Fruit fly (Drosophila melanogaster) whole organism, embryonic: Measurements from ENCODE around the gene al.

Experiments
- Ada2b ChIP-seq: fragments of 200-800 bp; sonication (Bioruptor generic); IDR thresholded peaks from 2 replicates; pipeline ENCODE4 v1.3.6; 2022; ENCODE audit warnings: missing biosample characterization, missing genetic modification characterization
- Bgb ChIP-seq: fragments of 200-800 bp; sonication (Bioruptor generic); IDR thresholded peaks from 2 replicates; pipeline ENCODE4 v1.3.6; 2022; ENCODE audit warnings: missing biosample characterization, missing genetic modification characterization; ENCODE audit not compliant: partially characterized antibody
- Blimp-1 ChIP-seq: fragments of 200-800 bp; sonication (Bioruptor generic); optimal IDR thresholded peaks from 3 replicates; lab custom pipeline; 2018; ENCODE audit warnings: missing biosample characterization, missing genetic modification characterization, mild to moderate bottlenecking, moderate library complexity, missing genetic modification reagents
- CG11504 ChIP-seq: fragments of 200-800 bp; sonication (Bioruptor generic); optimal IDR thresholded peaks from 3 replicates; lab custom pipeline; 2019; ENCODE audit warnings: missing biosample characterization, mild to moderate bottlenecking, missing genetic modification characterization, moderate library complexity
- CG12391 ChIP-seq: fragments of 200-800 bp; sonication (Bioruptor generic); optimal IDR thresholded peaks from 3 replicates; lab custom pipeline; 2018; ENCODE audit warnings: missing biosample characterization, mild to moderate bottlenecking, missing genetic modification characterization, moderate library complexity
- CG12744 ChIP-seq: fragments of 200-800 bp; sonication (Bioruptor generic); optimal IDR thresholded peaks from 2 replicates; lab custom pipeline; 2016; ENCODE audit warnings: missing biosample characterization, missing genetic modification characterization
- CG13775 ChIP-seq: fragments of 200-800 bp; sonication (Bioruptor generic); optimal IDR thresholded peaks from 3 replicates; lab custom pipeline; 2017; ENCODE audit warnings: missing biosample characterization, mild to moderate bottlenecking, missing genetic modification characterization
- CG14667 ChIP-seq: fragments of 200-800 bp; sonication (Bioruptor generic); IDR thresholded peaks from 2 replicates; pipeline ENCODE4 v1.3.6; 2022; ENCODE audit warnings: missing biosample characterization, missing genetic modification characterization
- CG15479 ChIP-seq: fragments of 200-800 bp; sonication (Bioruptor generic); optimal IDR thresholded peaks from 3 replicates; lab custom pipeline; 2019; ENCODE audit warnings: missing biosample characterization, mild to moderate bottlenecking, missing genetic modification characterization, moderate library complexity
- CG16815 ChIP-seq: fragments of 200-800 bp; sonication (Bioruptor generic); optimal IDR thresholded peaks from 3 replicates; lab custom pipeline; 2017; ENCODE audit warnings: missing biosample characterization, mild to moderate bottlenecking, missing genetic modification characterization
- CG17328 ChIP-seq: fragments of 200-800 bp; sonication (Bioruptor generic); IDR thresholded peaks from 2 replicates; pipeline ENCODE4 v1.3.6; 2022; ENCODE audit warnings: missing biosample characterization, missing genetic modification characterization
- CG17829 ChIP-seq: fragments of 200-800 bp; optimal IDR thresholded peaks from 2 replicates; lab custom pipeline; 2019; ENCODE audit warnings: missing biosample characterization, mild to moderate bottlenecking, missing genetic modification characterization, moderate library complexity
- CG30020 ChIP-seq: fragments of 200-800 bp; optimal IDR thresholded peaks from 2 replicates; lab custom pipeline; 2019; ENCODE audit warnings: missing biosample characterization, mild to moderate bottlenecking, missing genetic modification characterization, moderate library complexity
- CG30403 ChIP-seq: fragments of 200-800 bp; sonication (Bioruptor generic); optimal IDR thresholded peaks from 3 replicates; lab custom pipeline; 2016; ENCODE audit warnings: missing biosample characterization, missing genetic modification characterization
- CG3163 ChIP-seq: fragments of 200-800 bp; sonication (Bioruptor generic); optimal IDR thresholded peaks from 3 replicates; lab custom pipeline; 2016; ENCODE audit warnings: missing biosample characterization, missing genetic modification characterization
- CG33213 ChIP-seq: fragments of 200-800 bp; sonication (Bioruptor generic); optimal IDR thresholded peaks from 3 replicates; lab custom pipeline; 2016; ENCODE audit warnings: missing biosample characterization, missing genetic modification characterization
- CG34224 ChIP-seq: fragments of 200-800 bp; sonication (Bioruptor generic); IDR thresholded peaks from 3 replicates; pipeline ENCODE4 v1.3.6; 2022; ENCODE audit warnings: missing biosample characterization, missing genetic modification characterization; ENCODE audit not compliant: partially characterized antibody
- CG4282 ChIP-seq: fragments of 200-800 bp; sonication (Bioruptor generic); optimal IDR thresholded peaks from 2 replicates; lab custom pipeline; 2016; ENCODE audit warnings: missing biosample characterization, missing genetic modification characterization
- CG5180 ChIP-seq: fragments of 200-800 bp; sonication (Bioruptor generic); optimal IDR thresholded peaks from 3 replicates; lab custom pipeline; 2017; ENCODE audit warnings: missing biosample characterization, missing genetic modification characterization, mild to moderate bottlenecking, moderate library complexity, missing genetic modification reagents
- CG6254 ChIP-seq: fragments of 200-800 bp; sonication (Bioruptor generic); optimal IDR thresholded peaks from 3 replicates; lab custom pipeline; 2017; ENCODE audit warnings: mild to moderate bottlenecking, missing biosample characterization, missing genetic modification reagents, missing genetic modification characterization
- CG8478 ChIP-seq: fragments of >200 bp; optimal IDR thresholded peaks from 2 replicates; lab custom pipeline; 2018
- CG9437 ChIP-seq: fragments of 200-800 bp; sonication (Bioruptor generic); optimal IDR thresholded peaks from 2 replicates; lab custom pipeline; 2018; ENCODE audit warnings: missing biosample characterization, mild to moderate bottlenecking, missing genetic modification characterization
- Eip74EF ChIP-seq, 2 experiments: fragments of 200-800 bp in 1 of 2; fragments of >200 bp in 1 of 2; sonication (Bioruptor generic) in 1 of 2; optimal IDR thresholded peaks; 2 replicates each; lab custom pipeline; 2017 to 2019; ENCODE audit warnings: missing biosample characterization in 2 of 2, missing genetic modification characterization in 2 of 2, mild to moderate bottlenecking in 1 of 2, moderate library complexity in 1 of 2
- Elba2 ChIP-seq: fragments of 200-800 bp; sonication (Bioruptor generic); optimal IDR thresholded peaks from 3 replicates; lab custom pipeline; 2016; ENCODE audit warnings: missing biosample characterization, missing genetic modification characterization
- Hsf ChIP-seq: fragments of 200-800 bp; sonication (Bioruptor generic); optimal IDR thresholded peaks from 3 replicates; lab custom pipeline; 2016; ENCODE audit warnings: missing biosample characterization, missing genetic modification characterization
- Lpt ChIP-seq: fragments of >200 bp; optimal IDR thresholded peaks from 2 replicates; lab custom pipeline; 2018; ENCODE audit warnings: missing biosample characterization, missing genetic modification characterization
- Meics ChIP-seq: fragments of 200-800 bp; sonication (Bioruptor generic); optimal IDR thresholded peaks from 2 replicates; lab custom pipeline; 2017; ENCODE audit warnings: missing biosample characterization, mild to moderate bottlenecking, missing genetic modification characterization
- Mes4 ChIP-seq: fragments of 200-800 bp; sonication (Bioruptor generic); optimal IDR thresholded peaks from 2 replicates; lab custom pipeline; 2016; ENCODE audit warnings: missing biosample characterization, missing genetic modification characterization
- NFAT ChIP-seq: fragments of 200-800 bp; sonication (Bioruptor generic); IDR thresholded peaks from 2 replicates; pipeline ENCODE4 v1.3.6; 2022; ENCODE audit warnings: missing biosample characterization, missing genetic modification characterization
- Nf-YB ChIP-seq: fragments of 200-800 bp; sonication (Bioruptor generic); optimal IDR thresholded peaks from 3 replicates; lab custom pipeline; 2019; ENCODE audit warnings: missing biosample characterization, mild to moderate bottlenecking, missing genetic modification characterization, moderate library complexity
- Nf-YC ChIP-seq: fragments of 200-800 bp; optimal IDR thresholded peaks from 3 replicates; lab custom pipeline; 2019; ENCODE audit warnings: missing biosample characterization, mild to moderate bottlenecking, missing genetic modification characterization, moderate library complexity
- Rfx ChIP-seq: fragments of 200-800 bp; sonication (Bioruptor generic); IDR thresholded peaks from 2 replicates; pipeline ENCODE4 v1.3.6; 2022; ENCODE audit warnings: missing biosample characterization, missing genetic modification characterization
- Ssrp ChIP-seq: fragments of 200-800 bp; sonication (Bioruptor generic); optimal IDR thresholded peaks from 2 replicates; lab custom pipeline; 2018; ENCODE audit warnings: missing biosample characterization, mild to moderate bottlenecking, missing genetic modification characterization, moderate library complexity
- Usf ChIP-seq: fragments of 200-800 bp; sonication (Bioruptor generic); optimal IDR thresholded peaks from 2 replicates; lab custom pipeline; 2017; ENCODE audit warnings: missing genotype, missing biosample characterization, missing genetic modification characterization
- aop ChIP-seq: fragments of 200-800 bp; sonication (Bioruptor generic); IDR thresholded peaks from 2 replicates; pipeline ENCODE4 v1.3.6; 2022; ENCODE audit warnings: missing biosample characterization, missing genetic modification characterization
- ap ChIP-seq: fragments of 200-800 bp; sonication (Bioruptor generic); IDR thresholded peaks from 2 replicates; pipeline ENCODE4 v1.3.6; 2022; ENCODE audit warnings: missing biosample characterization, missing genetic modification characterization
- ci ChIP-seq: fragments of 200-800 bp; sonication (Bioruptor generic); IDR thresholded peaks from 3 replicates; pipeline ENCODE4 v1.3.6; 2022; ENCODE audit warnings: missing biosample characterization, missing genetic modification characterization
- crol ChIP-seq: fragments of 200-800 bp; sonication (Bioruptor generic); IDR thresholded peaks from 2 replicates; pipeline ENCODE4 v1.3.6; 2022; ENCODE audit warnings: missing biosample characterization, missing genetic modification characterization
- crp ChIP-seq, 2 experiments: fragments of 200-800 bp; sonication (Bioruptor generic); optimal IDR thresholded peaks; 2 replicates in 1 of 2; 3 replicates in 1 of 2; lab custom pipeline; 2017; ENCODE audit warnings: missing biosample characterization in 2 of 2, missing genetic modification characterization in 2 of 2, mild to moderate bottlenecking in 1 of 2, moderate library complexity in 1 of 2
- ftz-f1 ChIP-seq: fragments of 200-800 bp; sonication (Bioruptor generic); optimal IDR thresholded peaks from 2 replicates; lab custom pipeline; 2016; ENCODE audit warnings: missing biosample characterization, missing genetic modification characterization
- gsb ChIP-seq: fragments of 200-800 bp; sonication (Bioruptor generic); IDR thresholded peaks from 2 replicates; pipeline ENCODE4 v1.3.6; 2022; ENCODE audit warnings: missing biosample characterization, missing genetic modification characterization
- gsb-n ChIP-seq: fragments of 200-800 bp; sonication (Bioruptor generic); optimal IDR thresholded peaks from 3 replicates; lab custom pipeline; 2018; ENCODE audit warnings: missing biosample characterization, mild to moderate bottlenecking, missing genetic modification characterization
- inv ChIP-seq: fragments of 200-800 bp; sonication (Bioruptor generic); IDR thresholded peaks from 2 replicates; pipeline ENCODE4 v1.3.6; 2022; ENCODE audit warnings: missing biosample characterization, missing genetic modification characterization; ENCODE audit not compliant: partially characterized antibody
- kni ChIP-seq: fragments of 200-800 bp; sonication (Bioruptor generic); optimal IDR thresholded peaks from 3 replicates; lab custom pipeline; 2017; ENCODE audit warnings: mild to moderate bottlenecking, missing biosample characterization, missing genetic modification reagents, missing genetic modification characterization
- lola ChIP-seq, 3 experiments: fragments of >200 bp in 2 of 3; fragments of 200-800 bp in 1 of 3; sonication (Bioruptor generic) in 1 of 3; optimal IDR thresholded peaks; 2 replicates each; lab custom pipeline; 2017 to 2019; ENCODE audit warnings: missing biosample characterization in 3 of 3, missing genetic modification characterization in 3 of 3, mild to moderate bottlenecking in 1 of 3, moderate library complexity in 1 of 3
- lov ChIP-seq, 2 experiments: fragments of 200-800 bp in 1 of 2; fragments of >200 bp in 1 of 2; sonication (Bioruptor generic) in 1 of 2; IDR thresholded peaks in 1 of 2; optimal IDR thresholded peaks in 1 of 2; 2 replicates in 1 of 2; 3 replicates in 1 of 2; pipeline versions ENCODE4 v1.3.6 to Lab custom; 2017 to 2022; ENCODE audit warnings: missing biosample characterization in 1 of 2, missing genetic modification characterization in 1 of 2
- nerfin-1 ChIP-seq: fragments of 200-800 bp; sonication (Bioruptor generic); optimal IDR thresholded peaks from 3 replicates; lab custom pipeline; 2019; ENCODE audit warnings: missing biosample characterization, mild to moderate bottlenecking, missing genetic modification characterization, moderate library complexity
- oc ChIP-seq: fragments of 200-800 bp; sonication (Bioruptor generic); optimal IDR thresholded peaks from 2 replicates; lab custom pipeline; 2018; ENCODE audit warnings: missing biosample characterization, mild to moderate bottlenecking, missing genetic modification characterization, moderate library complexity
- peb ChIP-seq: fragments of 200-800 bp; sonication (Bioruptor generic); IDR thresholded peaks from 2 replicates; pipeline ENCODE4 v1.3.6; 2022; ENCODE audit warnings: missing biosample characterization, missing genetic modification characterization
- stwl ChIP-seq: fragments of 200-800 bp; sonication (Bioruptor generic); optimal IDR thresholded peaks from 3 replicates; lab custom pipeline; 2018; ENCODE audit warnings: missing biosample characterization, mild to moderate bottlenecking, missing genetic modification characterization, moderate library complexity

Gene al

DNA sequence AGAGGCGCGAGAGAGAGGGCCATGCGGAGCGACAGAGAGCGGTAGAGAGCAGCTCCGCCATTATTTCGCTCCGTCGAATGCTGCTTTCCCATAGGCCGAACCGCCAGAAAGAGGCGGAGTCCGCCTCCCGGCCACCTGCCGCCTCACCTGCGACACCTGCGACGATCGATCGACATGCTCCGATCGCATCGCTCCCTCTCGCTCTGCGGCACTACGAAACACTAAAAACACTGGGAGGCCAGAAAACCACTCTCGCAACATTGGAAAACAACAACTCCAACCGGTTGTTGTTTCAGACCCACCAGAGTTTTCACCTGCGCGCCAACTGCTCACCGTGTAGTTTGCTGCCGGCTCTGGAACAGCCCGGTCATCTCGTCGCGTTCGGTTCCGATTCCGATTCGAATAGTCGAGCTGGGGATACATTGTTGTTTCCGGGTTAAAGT is at the start of gene al (continued):
- TF ChIP-seq aop (GFP tag; lab: Robert Waterston, UW) (no peak), CG9437 (GFP tag; lab: Kevin White, UChicago) (no peak), Nf-YC (tag; lab: Kevin White, UChicago) (peak; percentile 99), CG4282 (GFP tag; lab: Kevin White, UChicago) (no peak), gsb-n (no peak), CG30020 (tag; lab: Kevin White, UChicago) (no peak), kni (GFP tag; lab: Kevin White, UChicago) (peak; percentile 73), Ada2b (no peak), CG12744 (GFP tag; lab: Kevin White, UChicago) (no peak), CG5180 (GFP tag; lab: Kevin White, UChicago) (no peak), Elba2 (no peak), CG11504 (tag; lab: Kevin White, UChicago) (peak; percentile 34), Rfx (GFP tag; lab: Robert Waterston, UW) (no peak), lola (GFP tag; optimal IDR thresholded peaks at IDR 0.05; lab: Kevin White, UChicago) (no peak), Blimp-1 (GFP tag; lab: Kevin White, UChicago) (no peak), Hsf (GFP tag; lab: Kevin White, UChicago) (no peak), crol (GFP tag; lab: Robert Waterston, UW) (peak; percentile 95), ci (GFP tag; lab: Robert Waterston, UW) (peak; percentile 69; the same call in 2 of the 3 replicates), Lpt (GFP tag; lab: Kevin White, UChicago) (no peak), CG17328 (GFP tag; lab: Robert Waterston, UW) (no peak), Eip74EF (GFP tag; optimal IDR thresholded peaks at IDR 0.05; lab: Kevin White, UChicago) (no peak), CG17829 (tag; lab: Kevin White, UChicago) (no peak), oc (tag; lab: Kevin White, UChicago) (peak; percentile 18), inv (GFP tag; lab: Robert Waterston, UW) (no peak), gsb (GFP tag; lab: Robert Waterston, UW) (no peak), lov (optimal IDR thresholded peaks at IDR 0.05; lab: Kevin White, UChicago) (no peak), lov (GFP tag; IDR thresholded peaks at IDR 0.05; lab: Robert Waterston, UW) (no peak), CG15479 (GFP tag; lab: Kevin White, UChicago) (no peak), CG16815 (no peak), ftz-f1 (GFP tag; lab: Kevin White, UChicago) (peak; percentile 1), CG34224 (peak; percentile 46; the same call in 1 of the 3 replicates), Meics (no peak), Ssrp (no peak), Bgb (GFP tag; lab: Robert Waterston, UW) (peak; percentile 6; the same call in 1 of the 2 replicates), CG12391 (tag; lab: Kevin White, UChicago) (no peak), ap (no peak), CG33213 (no peak), NFAT (GFP tag; lab: Robert Waterston, UW) (0 out of 2 replicates have a peak, but pooled peaks have one; percentile 3), Nf-YB (peak; percentile 98), CG14667 (GFP tag; lab: Robert Waterston, UW) (no peak), stwl (tag; lab: Kevin White, UChicago) (no peak), Usf (GFP tag; lab: Kevin White, UChicago) (no peak), Mes4 (no peak), CG30403 (GFP tag; lab: Kevin White, UChicago) (no peak), peb (GFP tag; lab: Robert Waterston, UW) (no peak), CG6254 (GFP tag; lab: Kevin White, UChicago) (no peak), crp (GFP tag; optimal IDR thresholded peaks at IDR 0.05; lab: Kevin White, UChicago) (no peak), nerfin-1 (no peak), CG8478 (lab: Kevin White, UChicago) (peak; percentile 50), CG3163 (no peak), CG13775 (GFP tag; lab: Kevin White, UChicago) (no peak)
